Worm (Caenorhabditis elegans): ENCODE data around the gene AH10.4.

DNA sequence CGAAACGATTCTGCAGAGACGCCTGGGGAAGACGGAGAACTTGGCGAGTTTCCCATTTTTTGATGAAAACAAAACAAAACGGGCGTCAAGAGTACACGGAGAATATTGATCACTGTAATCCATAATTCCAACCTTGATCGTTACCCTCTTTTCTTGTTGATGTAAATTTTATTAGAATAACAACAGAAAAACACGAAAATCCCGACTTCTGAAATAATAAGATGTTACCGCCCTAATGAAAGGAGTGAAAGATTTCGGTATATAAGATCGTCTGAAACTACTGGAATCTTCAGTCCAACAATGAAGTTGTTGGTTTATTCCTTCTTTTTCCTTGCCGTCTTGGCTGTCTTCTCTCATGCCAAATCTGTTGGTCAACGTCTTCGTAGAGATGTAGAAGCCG lies 33.7 kb downstream of the AH10.4 start, which contains the start of gene D1086.9:
- TF ChIP-seq flt-1 (GFP tag; IDR thresholded peaks at IDR 0.05), result no peak
- no peak for TF ChIP-seq ama-1 (optimal IDR thresholded peaks at IDR 0.05)
- no peak for TF ChIP-seq sea-1 (GFP tag; conservative IDR thresholded peaks at IDR 0.05)
- no peak for TF ChIP-seq pes-1 (GFP tag; IDR thresholded peaks at IDR 0.05)
- TF ChIP-seq ceh-36 (tag; optimal IDR thresholded peaks at IDR 0.05), result no peak
- TF ChIP-seq B0310.2 (tag; optimal IDR thresholded peaks at IDR 0.05), result no peak
- TF ChIP-seq F13C5.2 (tag; optimal IDR thresholded peaks at IDR 0.05), result no peak
- no peak for TF ChIP-seq ceh-13 (GFP tag; optimal IDR thresholded peaks at IDR 0.05)
- TF ChIP-seq hmg-4 (GFP tag; optimal IDR thresholded peaks at IDR 0.05), result no peak
- no peak for TF ChIP-seq ets-7 (tag; optimal IDR thresholded peaks at IDR 0.05)
- TF ChIP-seq hmbx-1 (tag; optimal IDR thresholded peaks at IDR 0.05), result no peak
- no peak for TF ChIP-seq tbx-11 (GFP tag; IDR thresholded peaks at IDR 0.05)
- TF ChIP-seq tbx-37 (GFP tag; conservative IDR thresholded peaks at IDR 0.05), result no peak
- no peak for TF ChIP-seq hnd-1 (tag; optimal IDR thresholded peaks at IDR 0.05)

All from whole organism, early embryonic.